Worm (Caenorhabditis elegans): ENCODE measurements around the gene nhr-40.

ce11 chrX:2604358-2605016, 10.7 kb downstream of the nhr-40 start:
- no peak for TF ChIP-seq flt-1 (GFP tag; IDR thresholded peaks at IDR 0.05)
- no peak for TF ChIP-seq med-1 (GFP tag; optimal IDR thresholded peaks at IDR 0.05; ENCODE audit: insufficient read depth)
- TF ChIP-seq klf-2 (GFP tag; conservative IDR thresholded peaks at IDR 0.05), result no peak

Data from whole organism, midembryonic.